Fruit fly (Drosophila melanogaster) whole organism, embryonic: ENCODE results near the gene nanos.

Experiments
- Atf6 ChIP-seq: fragments of 200-800 bp; sonication (Bioruptor generic); IDR thresholded peaks from 2 replicates; pipeline ENCODE4 v1.3.6; 2022; ENCODE audit warnings: missing biosample characterization, missing genetic modification characterization
- B-H2 ChIP-seq: fragments of 200-800 bp; sonication (Bioruptor generic); optimal IDR thresholded peaks from 2 replicates; lab custom pipeline; 2018; ENCODE audit warnings: missing biosample characterization, mild to moderate bottlenecking, missing genetic modification characterization
- BtbVII ChIP-seq: fragments of 200-800 bp; sonication (Bioruptor generic); optimal IDR thresholded peaks from 3 replicates; lab custom pipeline; 2017; ENCODE audit warnings: missing biosample characterization, mild to moderate bottlenecking, missing genetic modification characterization
- CG10654 ChIP-seq: fragments of 200-800 bp; sonication (Bioruptor generic); optimal IDR thresholded peaks from 2 replicates; lab custom pipeline; 2016; ENCODE audit warnings: missing biosample characterization, missing genetic modification characterization
- CG10959 ChIP-seq: fragments of 200-800 bp; sonication (Bioruptor generic); IDR thresholded peaks from 2 replicates; pipeline ENCODE4 v1.3.6; 2022; ENCODE audit warnings: missing biosample characterization, missing genetic modification characterization
- CG11247 ChIP-seq: fragments of 200-800 bp; sonication (Bioruptor generic); IDR thresholded peaks from 2 replicates; pipeline ENCODE4 v1.3.6; 2022; ENCODE audit warnings: missing biosample characterization, missing genetic modification characterization
- CG12236 ChIP-seq: fragments of 200-800 bp; sonication (Bioruptor generic); optimal IDR thresholded peaks from 2 replicates; lab custom pipeline; 2016; ENCODE audit warnings: missing biosample characterization, missing genetic modification characterization
- CG13624 ChIP-seq: fragments of 200-800 bp; sonication (Bioruptor generic); optimal IDR thresholded peaks from 2 replicates; lab custom pipeline; 2016; ENCODE audit warnings: missing biosample characterization, missing genetic modification characterization
- CG14050 ChIP-seq: fragments of 200-800 bp; sonication (Bioruptor generic); IDR thresholded peaks from 3 replicates; pipeline ENCODE4 v1.3.6; 2022; ENCODE audit warnings: missing biosample characterization, missing genetic modification characterization
- CG14710 ChIP-seq: fragments of 200-800 bp; sonication (Bioruptor generic); optimal IDR thresholded peaks from 3 replicates; lab custom pipeline; 2019; ENCODE audit warnings: missing biosample characterization, mild to moderate bottlenecking, missing genetic modification characterization, moderate library complexity
- CG16815 ChIP-seq: fragments of 200-800 bp; sonication (Bioruptor generic); optimal IDR thresholded peaks from 3 replicates; lab custom pipeline; 2017; ENCODE audit warnings: missing biosample characterization, mild to moderate bottlenecking, missing genetic modification characterization
- CG18599 ChIP-seq: fragments of 200-800 bp; sonication (Bioruptor generic); optimal IDR thresholded peaks from 3 replicates; lab custom pipeline; 2017; ENCODE audit warnings: missing biosample characterization, missing genetic modification characterization, mild to moderate bottlenecking, moderate library complexity, missing genetic modification reagents
- CG18764 ChIP-seq: fragments of 200-800 bp; sonication (Bioruptor generic); optimal IDR thresholded peaks from 3 replicates; lab custom pipeline; 2016; ENCODE audit warnings: missing biosample characterization, missing genetic modification characterization
- CG2202 ChIP-seq: fragments of 200-800 bp; sonication (Bioruptor generic); optimal IDR thresholded peaks from 2 replicates; lab custom pipeline; 2018; ENCODE audit warnings: missing biosample characterization, mild to moderate bottlenecking, missing genetic modification characterization
- CG3065 ChIP-seq: fragments of 200-800 bp; sonication (Bioruptor generic); optimal IDR thresholded peaks from 2 replicates; lab custom pipeline; 2016; ENCODE audit warnings: missing biosample characterization, missing genetic modification characterization
- CG34422 ChIP-seq: fragments of 200-800 bp; sonication (Bioruptor generic); IDR thresholded peaks from 3 replicates; pipeline ENCODE4 v1.3.6; 2022; ENCODE audit warnings: missing biosample characterization, missing genetic modification characterization
- CG4328 ChIP-seq: fragments of 200-800 bp; sonication (Bioruptor generic); optimal IDR thresholded peaks from 3 replicates; lab custom pipeline; 2017; ENCODE audit warnings: missing biosample characterization, missing genetic modification reagents, missing genetic modification characterization
- CG6254 ChIP-seq: fragments of 200-800 bp; sonication (Bioruptor generic); optimal IDR thresholded peaks from 3 replicates; lab custom pipeline; 2017; ENCODE audit warnings: mild to moderate bottlenecking, missing biosample characterization, missing genetic modification reagents, missing genetic modification characterization
- CG7839 ChIP-seq: fragments of 200-800 bp; sonication (Bioruptor generic); optimal IDR thresholded peaks from 3 replicates; lab custom pipeline; 2018; ENCODE audit warnings: missing biosample characterization, mild to moderate bottlenecking, missing genetic modification characterization, moderate library complexity
- CG8765 ChIP-seq: fragments of 200-800 bp; sonication (Bioruptor generic); IDR thresholded peaks from 2 replicates; pipeline ENCODE4 v1.3.6; 2022; ENCODE audit warnings: missing biosample characterization, missing genetic modification characterization
- CG9215 ChIP-seq: fragments of 200-800 bp; sonication (Bioruptor generic); IDR thresholded peaks from 2 replicates; pipeline ENCODE4 v1.3.6; 2022; ENCODE audit warnings: missing biosample characterization, missing genetic modification characterization
- CG9817 ChIP-seq: fragments of 200-800 bp; sonication (Bioruptor generic); optimal IDR thresholded peaks from 2 replicates; lab custom pipeline; 2018; ENCODE audit warnings: missing biosample characterization, mild to moderate bottlenecking, missing genetic modification characterization, moderate library complexity
- CkIIα-i1 ChIP-seq: fragments of 200-800 bp; sonication (Bioruptor generic); IDR thresholded peaks from 2 replicates; pipeline ENCODE4 v1.3.6; 2022; ENCODE audit warnings: missing biosample characterization, missing genetic modification characterization
- CrebB ChIP-seq: fragments of 200-800 bp; sonication (Bioruptor generic); optimal IDR thresholded peaks from 3 replicates; lab custom pipeline; 2018; ENCODE audit warnings: missing biosample characterization, mild to moderate bottlenecking, missing genetic modification characterization
- Dfd ChIP-seq, 2 experiments: fragments of >200 bp; optimal IDR thresholded peaks; 2 replicates each; lab custom pipeline; 2017; ENCODE audit warnings: missing biosample characterization in 2 of 2, missing genetic modification characterization in 2 of 2
- Fer3 ChIP-seq: fragments of 200-800 bp; sonication (Bioruptor generic); optimal IDR thresholded peaks from 2 replicates; lab custom pipeline; 2018; ENCODE audit warnings: missing biosample characterization, mild to moderate bottlenecking, missing genetic modification characterization, moderate library complexity
- Hmr ChIP-seq: fragments of 200-800 bp; sonication (Bioruptor generic); optimal IDR thresholded peaks from 3 replicates; lab custom pipeline; 2017; ENCODE audit warnings: mild to moderate bottlenecking, missing biosample characterization, missing genetic modification reagents, missing genetic modification characterization
- Lhr ChIP-seq: fragments of 200-800 bp; sonication (Bioruptor generic); optimal IDR thresholded peaks from 3 replicates; lab custom pipeline; 2017; ENCODE audit warnings: mild to moderate bottlenecking, missing biosample characterization, missing genetic modification reagents, missing genetic modification characterization
- MTF-1 ChIP-seq: fragments of 200-800 bp; sonication (Bioruptor generic); optimal IDR thresholded peaks from 2 replicates; lab custom pipeline; 2018; ENCODE audit warnings: missing biosample characterization, mild to moderate bottlenecking, missing genetic modification characterization, borderline replicate concordance
- Rx ChIP-seq: fragments of 200-800 bp; sonication (Bioruptor generic); IDR thresholded peaks from 2 replicates; pipeline ENCODE4 v1.3.6; 2022; ENCODE audit warnings: missing biosample characterization, missing genetic modification characterization
- Side ChIP-seq: fragments of 200-800 bp; sonication (Bioruptor generic); optimal IDR thresholded peaks from 2 replicates; lab custom pipeline; 2016; ENCODE audit warnings: missing biosample characterization, missing genetic modification characterization
- Sry-β ChIP-seq: fragments of 200-800 bp; sonication (Bioruptor generic); optimal IDR thresholded peaks from 2 replicates; lab custom pipeline; 2018; ENCODE audit warnings: missing biosample characterization, mild to moderate bottlenecking, missing genetic modification characterization, moderate library complexity
- Tbp ChIP-seq: fragments of >200 bp; optimal IDR thresholded peaks from 2 replicates; lab custom pipeline; 2018; ENCODE audit warnings: missing biosample characterization, missing genetic modification characterization
- bigmax ChIP-seq: fragments of 200-800 bp; sonication (Bioruptor generic); optimal IDR thresholded peaks from 2 replicates; lab custom pipeline; 2018; ENCODE audit warnings: missing biosample characterization, mild to moderate bottlenecking, missing genetic modification characterization
- bsh ChIP-seq, 2 experiments: fragments of 200-800 bp; sonication (Bioruptor generic); optimal IDR thresholded peaks; 2 replicates each; lab custom pipeline; 2017 to 2018; ENCODE audit warnings: mild to moderate bottlenecking in 2 of 2, missing biosample characterization in 2 of 2, missing genetic modification characterization in 2 of 2, moderate library complexity in 1 of 2
- croc ChIP-seq: fragments of 200-800 bp; sonication (Bioruptor generic); conservative IDR thresholded peaks from 3 replicates; pipeline ENCODE4 v1.3.6; 2022; ENCODE audit warnings: missing biosample characterization, missing genetic modification characterization
- cwo ChIP-seq: fragments of 200-800 bp; sonication (Bioruptor generic); optimal IDR thresholded peaks from 3 replicates; lab custom pipeline; 2017; ENCODE audit warnings: missing biosample characterization, missing genetic modification characterization, mild to moderate bottlenecking, moderate library complexity, missing genetic modification reagents
- dmrt11E ChIP-seq: fragments of 200-800 bp; sonication (Bioruptor generic); optimal IDR thresholded peaks from 3 replicates; lab custom pipeline; 2018; ENCODE audit warnings: missing biosample characterization, mild to moderate bottlenecking, missing genetic modification characterization, moderate library complexity
- dpn ChIP-seq, 2 experiments: fragments of 200-800 bp; sonication (Bioruptor generic); optimal IDR thresholded peaks; 3 replicates each; lab custom pipeline; 2016; ENCODE audit warnings: missing biosample characterization in 2 of 2, missing genetic modification characterization in 2 of 2
- dysf ChIP-seq: fragments of 200-800 bp; sonication (Bioruptor generic); IDR thresholded peaks from 3 replicates; pipeline ENCODE4 v1.3.6; 2022; ENCODE audit warnings: missing biosample characterization, missing genetic modification characterization
- klu ChIP-seq: fragments of 200-800 bp; sonication (Bioruptor generic); IDR thresholded peaks from 2 replicates; pipeline ENCODE4 v1.3.6; 2022; ENCODE audit warnings: missing biosample characterization, missing genetic modification characterization
- kni ChIP-seq: fragments of 200-800 bp; sonication (Bioruptor generic); optimal IDR thresholded peaks from 3 replicates; lab custom pipeline; 2017; ENCODE audit warnings: mild to moderate bottlenecking, missing biosample characterization, missing genetic modification reagents, missing genetic modification characterization
- luna ChIP-seq: fragments of 200-800 bp; sonication (Bioruptor generic); optimal IDR thresholded peaks from 2 replicates; lab custom pipeline; 2016; ENCODE audit warnings: missing biosample characterization, missing genetic modification characterization
- pho ChIP-seq: fragments of 200-800 bp; sonication (Bioruptor generic); optimal IDR thresholded peaks from 2 replicates; lab custom pipeline; 2016; ENCODE audit warnings: missing biosample characterization, missing genetic modification characterization
- repo ChIP-seq: fragments of 200-800 bp; sonication (Bioruptor generic); optimal IDR thresholded peaks from 2 replicates; lab custom pipeline; 2016; ENCODE audit warnings: missing biosample characterization, missing genetic modification characterization
- sob ChIP-seq: fragments of 200-800 bp; sonication (Bioruptor generic); IDR thresholded peaks from 2 replicates; pipeline ENCODE4 v1.3.6; 2022; ENCODE audit warnings: missing biosample characterization, missing genetic modification characterization
- tap ChIP-seq: fragments of 200-800 bp; optimal IDR thresholded peaks from 3 replicates; lab custom pipeline; 2019; ENCODE audit warnings: missing biosample characterization, mild to moderate bottlenecking, missing genetic modification characterization, moderate library complexity
- tin ChIP-seq: fragments of 200-800 bp; sonication (Bioruptor generic); optimal IDR thresholded peaks from 3 replicates; lab custom pipeline; 2016; ENCODE audit warnings: missing biosample characterization, missing genetic modification characterization
- vnd ChIP-seq: fragments of 200-800 bp; sonication (Bioruptor generic); IDR thresholded peaks from 3 replicates; pipeline ENCODE4 v1.3.6; 2022; ENCODE audit warnings: missing biosample characterization, missing genetic modification characterization; ENCODE audit not compliant: partially characterized antibody
- zen ChIP-seq: fragments of 200-800 bp; sonication (Bioruptor generic); optimal IDR thresholded peaks from 3 replicates; lab custom pipeline; 2018; ENCODE audit warnings: missing biosample characterization, mild to moderate bottlenecking, missing genetic modification characterization, moderate library complexity

The nanos gene

DNA sequence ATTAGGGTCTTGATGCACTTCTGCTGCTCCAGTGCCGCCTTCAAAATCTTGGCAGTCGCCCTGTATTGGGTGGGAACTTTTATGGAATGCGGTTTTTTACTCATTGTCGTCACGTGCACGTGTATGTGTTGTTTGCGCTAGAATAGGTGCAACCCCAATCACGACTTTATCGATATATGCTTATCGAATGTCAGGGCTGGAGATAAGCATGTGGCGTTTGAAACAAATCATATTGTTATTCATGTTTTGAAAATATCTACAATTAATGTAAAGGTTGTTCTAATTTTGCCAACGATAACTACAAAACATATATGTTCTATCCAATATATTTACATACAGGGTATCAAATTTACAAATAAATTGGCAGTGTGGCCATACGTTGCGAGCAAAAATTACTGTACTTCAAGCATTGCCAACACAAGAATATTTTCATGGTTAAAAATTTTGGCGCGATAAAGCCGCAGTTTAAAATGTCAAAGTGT lies 5.1 kb downstream of the nanos start, which contains the start of the genes CG42359 and Nsun5 (continued):
- TF ChIP-seq klu, result peak; percentile 73
- peak; percentile 81 for TF ChIP-seq tap (tag; lab: Kevin White, UChicago)
- peak; percentile 88 for TF ChIP-seq CG9817 (tag; lab: Kevin White, UChicago)
- TF ChIP-seq Tbp (GFP tag; lab: Kevin White, UChicago), result no peak
- TF ChIP-seq Side (GFP tag; lab: Kevin White, UChicago), result peak; percentile 91
- TF ChIP-seq MTF-1 (GFP tag; lab: Kevin White, UChicago), result peak; percentile 50
- peak; percentile 81 for TF ChIP-seq CG8765 (GFP tag; lab: Robert Waterston, UW)
- peak; percentile 85 for TF ChIP-seq vnd (GFP tag; lab: Robert Waterston, UW)
- TF ChIP-seq CG4328 (GFP tag; lab: Kevin White, UChicago), result peak; percentile 79
- peak; percentile 59 for TF ChIP-seq bigmax (GFP tag; lab: Kevin White, UChicago)
- TF ChIP-seq CkIIα-i1 (GFP tag; lab: Robert Waterston, UW), result no peak
- TF ChIP-seq CG34422, result peak; percentile 90
- peak; percentile 94 for TF ChIP-seq CG13624 (GFP tag; lab: Kevin White, UChicago)
- peak; percentile 67 for TF ChIP-seq kni (GFP tag; lab: Kevin White, UChicago)
- peak; percentile 89 for TF ChIP-seq Hmr
- TF ChIP-seq CG11247 (GFP tag; lab: Robert Waterston, UW), result peak; percentile 84
- TF ChIP-seq CG16815 (GFP tag; lab: Kevin White, UChicago), result peak; percentile 73
- peak; percentile 92 for TF ChIP-seq CG10654 (GFP tag; lab: Kevin White, UChicago)
- TF ChIP-seq sob, result peak; percentile 94
- peak; percentile 92 for TF ChIP-seq CG18764 (GFP tag; lab: Kevin White, UChicago)
- TF ChIP-seq zen, result peak; percentile 91
- TF ChIP-seq cwo (GFP tag; lab: Kevin White, UChicago), result peak; percentile 99
- peak; percentile 83 for TF ChIP-seq CG7839 (tag; lab: Kevin White, UChicago)
- TF ChIP-seq croc (GFP tag; lab: Robert Waterston, UW), result peak; percentile 70
- TF ChIP-seq Sry-β (GFP tag; lab: Kevin White, UChicago), result peak; percentile 35
- peak; percentile 81 for TF ChIP-seq repo
- peak in 1 of 2 experiments; percentile 90 for TF ChIP-seq bsh (GFP tag; optimal IDR thresholded peaks at IDR 0.05; lab: Kevin White, UChicago)
- TF ChIP-seq dmrt11E (tag; lab: Kevin White, UChicago), result peak; percentile 87
- TF ChIP-seq CG10959 (GFP tag; lab: Robert Waterston, UW), result peak; percentile 82
- TF ChIP-seq tin (GFP tag; lab: Kevin White, UChicago), result peak; percentile 94
- peak; percentile 86 for TF ChIP-seq Fer3 (tag; lab: Kevin White, UChicago)
- peak; percentile 79 for TF ChIP-seq BtbVII
- TF ChIP-seq CG3065 (GFP tag; lab: Kevin White, UChicago), result peak; percentile 79
- peak; percentile 85 for TF ChIP-seq Atf6 (GFP tag; lab: Robert Waterston, UW)
- peak; percentile 88 for TF ChIP-seq Lhr (GFP tag; lab: Kevin White, UChicago)
- TF ChIP-seq Rx (GFP tag; lab: Robert Waterston, UW), result peak; percentile 84
- TF ChIP-seq CG6254 (GFP tag; lab: Kevin White, UChicago), result peak; percentile 83
- no peak for TF ChIP-seq Dfd (GFP tag; optimal IDR thresholded peaks at IDR 0.05; lab: Kevin White, UChicago)
- peak; percentile 83 for TF ChIP-seq CG14050 (GFP tag; lab: Robert Waterston, UW)
- peak; percentile 91 for TF ChIP-seq B-H2 (GFP tag; lab: Kevin White, UChicago)
- peak; percentile 92 for TF ChIP-seq pho (GFP tag; lab: Kevin White, UChicago)
- peak; percentile 77 for TF ChIP-seq CG2202 (tag; lab: Kevin White, UChicago)
- TF ChIP-seq dpn (GFP tag; optimal IDR thresholded peaks at IDR 0.05; lab: Kevin White, UChicago), result peak; percentile 93 to 95
- TF ChIP-seq luna (GFP tag; lab: Kevin White, UChicago), result peak; percentile 70
- TF ChIP-seq CG18599 (GFP tag; lab: Kevin White, UChicago), result peak; percentile 89
- peak; percentile 88 for TF ChIP-seq CrebB (tag; lab: Kevin White, UChicago)
- peak; percentile 96 for TF ChIP-seq CG14710 (tag; lab: Kevin White, UChicago)
- TF ChIP-seq CG12236, result peak; percentile 87
- TF ChIP-seq CG9215 (GFP tag; lab: Robert Waterston, UW), result peak; percentile 100
- peak; percentile 87 for TF ChIP-seq dysf (GFP tag; lab: Robert Waterston, UW)
